Worm (Caenorhabditis elegans): ENCODE measurements around the gene swsn-7.

swsn-7 gene

ce11 chrII:8027663-8028062 lies at the start of gene swsn-7:
TSS of gene swsn-7 (minus strand) at chrII:8027763.
- TF ChIP-seq unc-62 (GFP tag; optimal IDR thresholded peaks at IDR 0.05): no peak

- TF ChIP-seq unc-62 (GFP tag; optimal IDR thresholded peaks at IDR 0.05): no peak
Measured at ce11 chrII:8075324-8075810, 47.8 kb upstream of the swsn-7 start, which contains the start of gene K02C4.2. TSS of gene K02C4.2 (plus strand) at chrII:8075760.

- no peak for TF ChIP-seq unc-62 (GFP tag; optimal IDR thresholded peaks at IDR 0.05)
Measured at ce11 chrII:8074058-8074457, 46.5 kb upstream of the swsn-7 start.

- TF ChIP-seq unc-62 (GFP tag; optimal IDR thresholded peaks at IDR 0.05): no peak
Measured at ce11 chrII:8073222-8073621, 45.7 kb upstream of the swsn-7 start, which contains the start of gene gpcp-2. TSS of gene gpcp-2 (minus strand) at chrII:8073374.

ce11 chrII:8071801-8072544 lies 44.4 kb upstream of the swsn-7 start:
- no peak for TF ChIP-seq unc-62 (GFP tag; optimal IDR thresholded peaks at IDR 0.05)

- TF ChIP-seq unc-62 (GFP tag; optimal IDR thresholded peaks at IDR 0.05): no peak
Measured at ce11 chrII:8071012-8071625, 43.6 kb upstream of the swsn-7 start.

ce11 chrII:8065985-8066384 lies 38.4 kb upstream of the swsn-7 start, which contains the start of gene pdha-1:
TSS of gene pdha-1 (plus strand) at chrII:8066285.
- no peak for TF ChIP-seq unc-62 (GFP tag; optimal IDR thresholded peaks at IDR 0.05)

ce11 chrII:8062334-8062791 lies 34.8 kb upstream of the swsn-7 start, which contains the start of gene ufd-2:
TSS of gene ufd-2 (plus strand) at chrII:8062741.
- TF ChIP-seq unc-62 (GFP tag; optimal IDR thresholded peaks at IDR 0.05): no peak

- no peak for TF ChIP-seq unc-62 (GFP tag; optimal IDR thresholded peaks at IDR 0.05)
Measured at ce11 chrII:8059532-8059931, 32.0 kb upstream of the swsn-7 start.

- TF ChIP-seq unc-62 (GFP tag; optimal IDR thresholded peaks at IDR 0.05): no peak
Measured at ce11 chrII:8058769-8059168, 31.2 kb upstream of the swsn-7 start, which contains the start of gene T05H10.8. TSS of gene T05H10.8 (plus strand) at chrII:8059069.

ce11 chrII:8057911-8058310 lies 30.3 kb upstream of the swsn-7 start:
- TF ChIP-seq unc-62 (GFP tag; optimal IDR thresholded peaks at IDR 0.05): no peak

ce11 chrII:8052850-8053249 lies 25.3 kb upstream of the swsn-7 start, which contains the start of gene T05H10.4:
TSS of gene T05H10.4 (plus strand) at chrII:8053150.
- no peak for TF ChIP-seq unc-62 (GFP tag; optimal IDR thresholded peaks at IDR 0.05)

ce11 chrII:8052172-8052571 lies 24.6 kb upstream of the swsn-7 start:
- no peak for TF ChIP-seq unc-62 (GFP tag; optimal IDR thresholded peaks at IDR 0.05)

ce11 chrII:8051330-8051729 lies 23.8 kb upstream of the swsn-7 start:
- TF ChIP-seq unc-62 (GFP tag; optimal IDR thresholded peaks at IDR 0.05): no peak

ce11 chrII:8050477-8050876 lies 22.9 kb upstream of the swsn-7 start, which contains the start of gene mtre-1:
TSS of gene mtre-1 (minus strand) at chrII:8050577.
- no peak for TF ChIP-seq unc-62 (GFP tag; optimal IDR thresholded peaks at IDR 0.05)

ce11 chrII:8047264-8047663 lies 19.7 kb upstream of the swsn-7 start, which contains the start of gene apn-1:
TSS of gene apn-1 (plus strand) at chrII:8047564.
- no peak for TF ChIP-seq unc-62 (GFP tag; optimal IDR thresholded peaks at IDR 0.05)
